Worm (Caenorhabditis elegans) whole organism, L1 larva: ENCODE results near the gene F26G1.3.

ENCODE experiments used
- C16A3.4 ChIP-seq: fragments of 150-350 bp; optimal IDR thresholded peaks from 2 replicates; lab custom pipeline; 2014; ENCODE audit warnings: missing biosample characterization, missing genetic modification characterization
- ceh-82 ChIP-seq, 3 experiments: fragments of 150-350 bp in 1 of 3; sonication (generic microtip) in 2 of 3; optimal IDR thresholded peaks; 2 replicates each; lab custom pipeline; 2014 to 2017; ENCODE audit warnings: missing biosample characterization in 3 of 3, missing genetic modification characterization in 3 of 3
- fos-1 ChIP-seq: fragments of 150-350 bp; optimal IDR thresholded peaks from 2 replicates; lab custom pipeline; 2014; ENCODE audit warnings: missing biosample characterization, missing genetic modification characterization
- nhr-76 ChIP-seq: sonication (generic microtip); optimal IDR thresholded peaks from 2 replicates; lab custom pipeline; 2017; ENCODE audit warnings: missing biosample characterization, missing genetic modification characterization
- unc-130 ChIP-seq: fragments of 150-350 bp; optimal IDR thresholded peaks from 2 replicates; lab custom pipeline; 2017; ENCODE audit warnings: missing biosample characterization, missing genetic modification characterization, inconsistent platforms
- unc-62 ChIP-seq: fragments of 150-350 bp; optimal IDR thresholded peaks from 2 replicates; lab custom pipeline; 2014; ENCODE audit warnings: missing biosample characterization, missing genetic modification reagents, missing genetic modification characterization

DNA sequence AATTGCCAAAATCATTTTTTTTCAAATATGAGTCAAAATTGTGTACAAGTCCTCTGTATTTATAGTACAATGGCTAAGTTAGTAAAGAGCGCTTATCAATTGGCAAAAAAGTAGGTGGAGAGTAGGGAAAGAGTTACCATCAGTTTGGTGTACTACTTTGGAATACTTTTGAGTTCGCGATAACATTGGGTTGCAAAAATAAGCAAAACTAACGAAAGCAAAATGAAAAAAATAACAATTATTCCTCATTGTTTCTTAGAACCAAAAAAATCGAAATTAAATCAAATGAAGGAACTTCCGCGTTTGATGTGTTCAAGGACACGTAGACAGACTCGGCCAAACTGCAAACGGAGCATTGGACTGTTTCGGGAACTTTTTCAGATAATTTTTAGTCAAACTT, 1.8 kb upstream of the F26G1.3 start, which contains the start of gene C27D9.2:
- TF ChIP-seq C16A3.4 (tag; lab: Kevin White, UChicago) (no peak), ceh-82 (tag; optimal IDR thresholded peaks at IDR 0.05; lab: Kevin White, UChicago) (no peak), nhr-76 (tag; lab: Kevin White, UChicago) (no peak), fos-1 (no peak), unc-62 (no peak), unc-130 (tag; lab: Kevin White, UChicago) (no peak)
